Fruit fly (Drosophila melanogaster): Measurements from ENCODE around the gene CG4041.

Gene CG4041

DNA sequence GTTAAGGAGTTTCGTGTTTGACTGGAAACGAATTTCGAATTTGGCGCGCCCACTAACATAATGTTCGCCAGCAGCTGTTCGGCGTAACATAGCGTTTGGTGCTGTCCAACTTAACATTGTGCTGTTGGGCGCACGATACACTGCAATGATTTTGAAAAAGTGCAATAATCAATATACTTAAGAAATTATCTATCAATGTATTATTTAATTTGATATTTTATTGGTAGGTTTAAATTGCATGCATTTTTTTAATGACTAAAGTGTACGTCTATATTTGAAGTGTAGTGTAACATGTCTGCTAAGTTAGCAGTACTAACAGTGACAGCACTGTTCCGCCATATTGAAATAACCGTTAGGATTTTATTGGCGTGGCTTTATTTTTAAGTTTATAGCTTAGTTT, 11.7 kb downstream of the CG4041 start, which contains the start of gene CG6927:
CG6927 (plus strand) TSS at position 328 of the 400 bp plus-strand sequence.
- TF ChIP-seq h (optimal IDR thresholded peaks at IDR 0.05) (no peak), insv (optimal IDR thresholded peaks at IDR 0.05) (no peak), Myc (optimal IDR thresholded peaks at IDR 0.05) (no peak), psq (optimal IDR thresholded peaks at IDR 0.05) (no peak), ttk (optimal IDR thresholded peaks at IDR 0.05) (no peak), Sin3A (optimal IDR thresholded peaks at IDR 0.05) (no peak)

DNA sequence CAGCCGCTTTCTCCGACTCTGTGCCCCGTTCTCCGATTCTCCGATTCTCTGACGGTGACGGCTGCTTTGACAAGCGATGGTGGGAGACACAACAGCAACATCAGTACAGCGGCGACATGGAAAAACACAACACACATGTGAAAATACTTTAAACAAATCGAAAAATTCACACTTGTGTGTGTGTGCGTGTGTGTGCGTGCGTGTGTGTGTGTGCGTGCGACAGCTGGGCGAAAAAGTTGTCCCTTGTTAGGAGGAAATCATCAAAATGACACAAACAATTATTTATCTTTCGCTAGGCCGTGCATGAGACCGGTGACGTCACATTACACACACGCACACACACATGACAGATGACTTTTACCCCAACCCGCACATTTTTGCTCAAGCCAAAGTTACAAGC, 21.4 kb downstream of the CG4041 start:
- TF ChIP-seq Myc (optimal IDR thresholded peaks at IDR 0.05) = no peak
- no peak for TF ChIP-seq insv (optimal IDR thresholded peaks at IDR 0.05)
- TF ChIP-seq Sin3A (optimal IDR thresholded peaks at IDR 0.05) = no peak
- no peak for TF ChIP-seq psq (optimal IDR thresholded peaks at IDR 0.05)
- no peak for TF ChIP-seq h (optimal IDR thresholded peaks at IDR 0.05)
- no peak for TF ChIP-seq ttk (optimal IDR thresholded peaks at IDR 0.05)

DNA sequence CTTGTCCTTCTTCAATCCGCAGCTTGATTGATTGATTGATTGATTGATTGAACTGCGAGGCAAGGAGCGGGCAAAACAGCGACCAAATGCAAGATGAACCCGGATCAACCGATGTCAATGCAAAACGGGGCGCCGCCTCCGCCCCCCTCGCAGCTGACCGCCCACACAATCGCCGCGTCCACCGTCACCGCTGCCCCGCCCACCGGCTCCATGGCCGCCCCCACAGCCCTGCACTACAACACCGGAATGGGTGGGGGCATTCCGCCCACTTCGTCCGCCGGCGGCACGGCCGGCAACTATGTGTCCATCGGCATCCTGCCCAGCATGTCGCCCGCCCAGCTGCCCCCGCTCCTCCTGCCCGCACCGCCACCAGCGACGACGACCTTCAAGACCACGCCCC, 23.7 kb downstream of the CG4041 start:
- TF ChIP-seq Myc (optimal IDR thresholded peaks at IDR 0.05) (no peak), h (optimal IDR thresholded peaks at IDR 0.05) (no peak), psq (optimal IDR thresholded peaks at IDR 0.05) (no peak), insv (optimal IDR thresholded peaks at IDR 0.05) (no peak), ttk (optimal IDR thresholded peaks at IDR 0.05) (no peak), Sin3A (optimal IDR thresholded peaks at IDR 0.05) (no peak)

DNA sequence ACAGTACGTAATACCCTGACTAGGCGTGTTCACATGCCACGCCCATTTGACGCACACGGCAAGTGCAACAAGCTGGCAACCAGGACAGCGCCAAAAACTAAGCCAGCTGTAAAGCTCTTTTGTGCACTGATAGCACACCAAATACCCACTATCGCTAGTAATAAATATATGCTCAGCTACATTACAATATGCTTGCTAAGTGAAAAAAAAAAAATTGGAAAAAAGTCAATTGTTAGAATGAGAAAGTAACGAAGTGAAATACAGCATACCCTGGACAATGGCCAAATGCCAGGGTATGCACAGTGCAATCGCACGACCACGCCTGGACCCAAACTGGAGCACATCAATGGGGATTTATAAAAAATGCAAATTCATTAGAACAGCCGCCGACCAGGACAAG, 32.4 kb downstream of the CG4041 start:
- TF ChIP-seq Sin3A (optimal IDR thresholded peaks at IDR 0.05) (no peak), h (optimal IDR thresholded peaks at IDR 0.05) (no peak), insv (optimal IDR thresholded peaks at IDR 0.05) (no peak), Myc (optimal IDR thresholded peaks at IDR 0.05) (no peak), psq (optimal IDR thresholded peaks at IDR 0.05) (no peak), ttk (optimal IDR thresholded peaks at IDR 0.05) (no peak)

- TF ChIP-seq Sin3A (optimal IDR thresholded peaks at IDR 0.05) (no peak), psq (optimal IDR thresholded peaks at IDR 0.05) (no peak), Myc (optimal IDR thresholded peaks at IDR 0.05) (no peak), ttk (optimal IDR thresholded peaks at IDR 0.05) (no peak), h (optimal IDR thresholded peaks at IDR 0.05) (no peak), insv (optimal IDR thresholded peaks at IDR 0.05) (no peak)
Observed at dm6 chrX:4875370-4875769, 42.9 kb downstream of the CG4041 start, which contains the start of gene boil. boil (plus strand) TSS chrX:4875670.
